Fruit fly (Drosophila melanogaster) whole organism, prepupa: Measurements from ENCODE around the gene CG43800.

ENCODE experiments used
- Ets21C ChIP-seq: fragments of 200-800 bp; sonication (Bioruptor generic); optimal IDR thresholded peaks from 3 replicates; lab custom pipeline; 2016; ENCODE audit warnings: missing biosample characterization, missing genetic modification characterization
- Sox102F ChIP-seq: fragments of 200-800 bp; sonication (Bioruptor generic); optimal IDR thresholded peaks from 2 replicates; lab custom pipeline; 2016; ENCODE audit warnings: missing biosample characterization, mild to moderate bottlenecking, missing genetic modification characterization
- cyc ChIP-seq: fragments of 200-800 bp; sonication (Bioruptor generic); optimal IDR thresholded peaks from 3 replicates; lab custom pipeline; 2016; ENCODE audit warnings: missing biosample characterization, missing genetic modification characterization

- TF ChIP-seq Sox102F (GFP tag; lab: Kevin White, UChicago), result no peak
- TF ChIP-seq Ets21C (GFP tag; lab: Kevin White, UChicago), result no peak
- TF ChIP-seq cyc (GFP tag; lab: Kevin White, UChicago), result no peak
Measured at dm6 chr2L:7256144-7256543, 23.5 kb upstream of the CG43800 start.
